Fruit fly (Drosophila melanogaster) whole organism, embryonic: Measurements from ENCODE around the gene CG13454.

Experiments used
- C15 ChIP-seq: fragments of 200-800 bp; sonication (Bioruptor generic); IDR thresholded peaks from 3 replicates; pipeline ENCODE4 v1.3.6; 2022; ENCODE audit warnings: missing biosample characterization, missing genetic modification characterization
- CG10431 ChIP-seq: fragments of 200-800 bp; sonication (Bioruptor generic); optimal IDR thresholded peaks from 3 replicates; lab custom pipeline; 2018; ENCODE audit warnings: missing biosample characterization, mild to moderate bottlenecking, missing genetic modification characterization
- CG10654 ChIP-seq: fragments of 200-800 bp; sonication (Bioruptor generic); optimal IDR thresholded peaks from 2 replicates; lab custom pipeline; 2016; ENCODE audit warnings: missing biosample characterization, missing genetic modification characterization
- CG14441 ChIP-seq: fragments of 200-800 bp; sonication (Bioruptor generic); IDR thresholded peaks from 2 replicates; pipeline ENCODE4 v1.3.6; 2022; ENCODE audit warnings: missing biosample characterization, missing genetic modification characterization
- CG17802 ChIP-seq: fragments of 200-800 bp; sonication (Bioruptor generic); optimal IDR thresholded peaks from 2 replicates; lab custom pipeline; 2018; ENCODE audit warnings: missing biosample characterization, mild to moderate bottlenecking, missing genetic modification characterization, moderate library complexity
- CG1792 ChIP-seq: fragments of 200-800 bp; sonication (Bioruptor generic); optimal IDR thresholded peaks from 2 replicates; lab custom pipeline; 2016; ENCODE audit warnings: missing biosample characterization, missing genetic modification characterization
- CG18599 ChIP-seq: fragments of 200-800 bp; sonication (Bioruptor generic); optimal IDR thresholded peaks from 3 replicates; lab custom pipeline; 2017; ENCODE audit warnings: missing biosample characterization, missing genetic modification characterization, mild to moderate bottlenecking, moderate library complexity, missing genetic modification reagents
- CG2199 ChIP-seq: fragments of 200-800 bp; sonication (Bioruptor generic); IDR thresholded peaks from 3 replicates; pipeline ENCODE4 v1.3.6; 2022; ENCODE audit warnings: missing biosample characterization, missing genetic modification characterization
- CG2678 ChIP-seq: fragments of 200-800 bp; sonication (Bioruptor generic); optimal IDR thresholded peaks from 3 replicates; lab custom pipeline; 2019; ENCODE audit warnings: missing biosample characterization, mild to moderate bottlenecking, missing genetic modification characterization, moderate library complexity
- CG3163 ChIP-seq: fragments of 200-800 bp; sonication (Bioruptor generic); optimal IDR thresholded peaks from 3 replicates; lab custom pipeline; 2016; ENCODE audit warnings: missing biosample characterization, missing genetic modification characterization
- CG32767 ChIP-seq: fragments of 200-800 bp; sonication (Bioruptor generic); IDR thresholded peaks from 2 replicates; pipeline ENCODE4 v1.3.6; 2022; ENCODE audit warnings: missing biosample characterization, missing genetic modification characterization
- CG4707 ChIP-seq: fragments of 200-800 bp; sonication (Bioruptor generic); optimal IDR thresholded peaks from 2 replicates; lab custom pipeline; 2018; ENCODE audit warnings: missing biosample characterization, mild to moderate bottlenecking, missing genetic modification characterization, moderate library complexity
- CG6689 ChIP-seq: fragments of 200-800 bp; sonication (Bioruptor generic); IDR thresholded peaks from 2 replicates; pipeline ENCODE4 v1.3.6; 2022; ENCODE audit warnings: missing biosample characterization, missing genetic modification characterization
- CG6791 ChIP-seq: fragments of 200-800 bp; sonication (Bioruptor generic); IDR thresholded peaks from 3 replicates; pipeline ENCODE4 v1.3.6; 2022; ENCODE audit warnings: missing biosample characterization, missing genetic modification characterization; ENCODE audit not compliant: partially characterized antibody
- CG9437 ChIP-seq: fragments of 200-800 bp; sonication (Bioruptor generic); optimal IDR thresholded peaks from 2 replicates; lab custom pipeline; 2018; ENCODE audit warnings: missing biosample characterization, mild to moderate bottlenecking, missing genetic modification characterization
- CHES-1-like ChIP-seq: fragments of 200-800 bp; sonication (Bioruptor generic); optimal IDR thresholded peaks from 2 replicates; lab custom pipeline; 2016; ENCODE audit warnings: missing biosample characterization, missing genetic modification characterization
- Dek ChIP-seq: fragments of 200-800 bp; sonication (Bioruptor generic); optimal IDR thresholded peaks from 3 replicates; lab custom pipeline; 2019; ENCODE audit warnings: missing biosample characterization, mild to moderate bottlenecking, missing genetic modification characterization, moderate library complexity
- Dll ChIP-seq: fragments of 200-800 bp; sonication (Bioruptor generic); IDR thresholded peaks from 4 replicates; pipeline ENCODE4 v1.3.6; 2022; ENCODE audit warnings: missing biosample characterization, missing genetic modification characterization; ENCODE audit not compliant: partially characterized antibody
- Doc3 ChIP-seq: fragments of 200-800 bp; sonication (Bioruptor generic); IDR thresholded peaks from 3 replicates; pipeline ENCODE4 v1.3.6; 2022; ENCODE audit warnings: missing biosample characterization, missing genetic modification characterization; ENCODE audit not compliant: partially characterized antibody
- Drgx ChIP-seq: fragments of 200-800 bp; sonication (Bioruptor generic); IDR thresholded peaks from 2 replicates; pipeline ENCODE4 v1.3.6; 2022; ENCODE audit warnings: missing biosample characterization, missing genetic modification characterization
- Hr78 ChIP-seq, 2 experiments: fragments of 200-800 bp in 1 of 2; fragments of >200 bp in 1 of 2; sonication (Bioruptor generic) in 1 of 2; optimal IDR thresholded peaks; 2 replicates each; lab custom pipeline; 2017 to 2019; ENCODE audit warnings: missing biosample characterization in 2 of 2, missing genetic modification characterization in 2 of 2, mild to moderate bottlenecking in 1 of 2, moderate library complexity in 1 of 2
- Kr ChIP-seq: fragments of 200-800 bp; sonication (Bioruptor generic); optimal IDR thresholded peaks from 2 replicates; lab custom pipeline; 2017; ENCODE audit warnings: missing biosample characterization, mild to moderate bottlenecking, missing genetic modification characterization
- Opbp ChIP-seq: fragments of 200-800 bp; sonication (Bioruptor generic); IDR thresholded peaks from 3 replicates; pipeline ENCODE4 v1.3.6; 2022; ENCODE audit warnings: missing biosample characterization, missing genetic modification characterization; ENCODE audit not compliant: partially characterized antibody
- Pdp1 ChIP-seq, 2 experiments: fragments of 200-800 bp; sonication (Bioruptor generic); optimal IDR thresholded peaks; 3 replicates each; lab custom pipeline; 2016; ENCODE audit warnings: missing biosample characterization in 2 of 2, missing genetic modification characterization in 2 of 2, mild to moderate bottlenecking in 1 of 2, moderate library complexity in 1 of 2
- Trl ChIP-seq, 3 experiments: fragments of >200 bp in 2 of 3; fragments of 200-800 bp in 1 of 3; sonication (Bioruptor generic) in 1 of 3; optimal IDR thresholded peaks; 2 replicates in 1 of 3; 3 replicates in 2 of 3; lab custom pipeline; 2016 to 2017; ENCODE audit warnings: missing biosample characterization in 1 of 3, missing genetic modification characterization in 1 of 3
- Xrp1 ChIP-seq: fragments of 200-800 bp; sonication (Bioruptor generic); IDR thresholded peaks from 2 replicates; pipeline ENCODE4 v1.3.6; 2022; ENCODE audit warnings: missing biosample characterization, missing genetic modification characterization
- bbx ChIP-seq: fragments of 200-800 bp; sonication (Bioruptor generic); IDR thresholded peaks from 2 replicates; pipeline ENCODE4 v1.3.6; 2022; ENCODE audit warnings: missing biosample characterization, missing genetic modification characterization; ENCODE audit not compliant: partially characterized antibody
- cad ChIP-seq: fragments of >200 bp; optimal IDR thresholded peaks from 2 replicates; lab custom pipeline; 2017; ENCODE audit warnings: missing biosample characterization, missing genetic modification characterization
- chinmo ChIP-seq: fragments of 200-800 bp; sonication (Bioruptor generic); IDR thresholded peaks from 4 replicates; pipeline ENCODE4 v1.3.6; 2022; ENCODE audit warnings: missing biosample characterization, missing genetic modification characterization; ENCODE audit not compliant: partially characterized antibody
- chm ChIP-seq: fragments of 200-800 bp; sonication (Bioruptor generic); IDR thresholded peaks from 2 replicates; pipeline ENCODE4 v1.3.6; 2022; ENCODE audit warnings: missing biosample characterization, missing genetic modification characterization
- cwo ChIP-seq: fragments of 200-800 bp; sonication (Bioruptor generic); optimal IDR thresholded peaks from 3 replicates; lab custom pipeline; 2017; ENCODE audit warnings: missing biosample characterization, missing genetic modification characterization, mild to moderate bottlenecking, moderate library complexity, missing genetic modification reagents
- da ChIP-seq: fragments of 200-800 bp; sonication (Bioruptor generic); optimal IDR thresholded peaks from 2 replicates; lab custom pipeline; 2016; ENCODE audit warnings: missing biosample characterization, missing genetic modification characterization
- dm ChIP-seq: fragments of 200-800 bp; sonication (Bioruptor generic); optimal IDR thresholded peaks from 3 replicates; lab custom pipeline; 2016; ENCODE audit warnings: missing biosample characterization, missing genetic modification characterization
- ewg ChIP-seq: fragments of 200-800 bp; sonication (Bioruptor generic); optimal IDR thresholded peaks from 3 replicates; lab custom pipeline; 2017; ENCODE audit warnings: mild to moderate bottlenecking, missing biosample characterization, missing genetic modification reagents, missing genetic modification characterization
- lov ChIP-seq, 2 experiments: fragments of 200-800 bp in 1 of 2; fragments of >200 bp in 1 of 2; sonication (Bioruptor generic) in 1 of 2; IDR thresholded peaks in 1 of 2; optimal IDR thresholded peaks in 1 of 2; 2 replicates in 1 of 2; 3 replicates in 1 of 2; pipeline versions ENCODE4 v1.3.6 to Lab custom; 2017 to 2022; ENCODE audit warnings: missing biosample characterization in 1 of 2, missing genetic modification characterization in 1 of 2
- onecut ChIP-seq: fragments of 200-800 bp; sonication (Bioruptor generic); IDR thresholded peaks from 2 replicates; pipeline ENCODE4 v1.3.6; 2022; ENCODE audit warnings: missing biosample characterization, missing genetic modification characterization
- phol ChIP-seq: fragments of 200-800 bp; sonication (Bioruptor generic); optimal IDR thresholded peaks from 3 replicates; lab custom pipeline; 2018; ENCODE audit warnings: missing biosample characterization, mild to moderate bottlenecking, missing genetic modification characterization, moderate library complexity
- pros ChIP-seq: fragments of 200-800 bp; sonication (Bioruptor generic); optimal IDR thresholded peaks from 3 replicates; lab custom pipeline; 2019; ENCODE audit warnings: missing biosample characterization, mild to moderate bottlenecking, missing genetic modification characterization, moderate library complexity
- ranshi ChIP-seq: fragments of 200-800 bp; sonication (Bioruptor generic); IDR thresholded peaks from 2 replicates; pipeline ENCODE4 v1.3.6; 2022; ENCODE audit warnings: missing biosample characterization, missing genetic modification characterization
- sens ChIP-seq: fragments of 200-800 bp; sonication (Bioruptor generic); peaks from one replicate; lab custom pipeline; 2016; ENCODE audit warnings: missing biosample characterization, missing genetic modification characterization
- slbo ChIP-seq: fragments of 200-800 bp; sonication (Bioruptor generic); IDR thresholded peaks from 2 replicates; pipeline ENCODE4 v1.3.6; 2022; ENCODE audit warnings: missing biosample characterization, missing genetic modification characterization
- slp2 ChIP-seq: fragments of 200-800 bp; sonication (Bioruptor generic); optimal IDR thresholded peaks from 2 replicates; lab custom pipeline; 2016; ENCODE audit warnings: missing biosample characterization, missing genetic modification characterization
- vfl ChIP-seq: fragments of 200-800 bp; sonication (Bioruptor generic); optimal IDR thresholded peaks from 2 replicates; lab custom pipeline; 2016; ENCODE audit warnings: missing biosample characterization, missing genetic modification characterization
- yki ChIP-seq: fragments of >200 bp; optimal IDR thresholded peaks from 3 replicates; lab custom pipeline; 2018
- z ChIP-seq: fragments of 200-800 bp; sonication (Bioruptor generic); IDR thresholded peaks from 3 replicates; pipeline ENCODE4 v1.3.6; 2022; ENCODE audit warnings: missing biosample characterization, missing genetic modification characterization

The CG13454 gene

dm6 chr3L:15508233-15508632 is 8.6 kb downstream of the CG13454 start, which contains the start of gene CG7841 (continued):
- TF ChIP-seq lov (optimal IDR thresholded peaks at IDR 0.05; lab: Kevin White, UChicago) = no peak
- peak; percentile 97 for TF ChIP-seq lov (GFP tag; IDR thresholded peaks at IDR 0.05; lab: Robert Waterston, UW)
- TF ChIP-seq CG2678 (tag; lab: Kevin White, UChicago) = peak; percentile 99
- TF ChIP-seq z = peak; percentile 79
- peak; percentile 96 for TF ChIP-seq CG1792 (GFP tag; lab: Kevin White, UChicago)
- TF ChIP-seq CG18599 (GFP tag; lab: Kevin White, UChicago) = peak; percentile 99
- peak; percentile 98 for TF ChIP-seq Drgx

dm6 chr3L:15507148-15507896 is 9.5 kb downstream of the CG13454 start:
- TF ChIP-seq CG4707 (GFP tag; lab: Kevin White, UChicago) (peak; percentile 47), slp2 (GFP tag; lab: Kevin White, UChicago) (no peak), CG2199 (GFP tag; lab: Robert Waterston, UW) (0 out of 3 replicates have a peak, but pooled peaks have one; percentile 35), ranshi (GFP tag; lab: Robert Waterston, UW) (no peak), da (GFP tag; lab: Kevin White, UChicago) (no peak), CG10654 (GFP tag; lab: Kevin White, UChicago) (no peak), yki (lab: Kevin White, UChicago) (peak; percentile 66), vfl (GFP tag; lab: Kevin White, UChicago) (no peak), CG6689 (GFP tag; lab: Robert Waterston, UW) (no peak), CG32767 (no peak), CG3163 (peak; percentile 11), CG14441 (peak; percentile 9; the same call in 1 of the 2 replicates), onecut (GFP tag; lab: Robert Waterston, UW) (no peak), phol (no peak), Dek (no peak), Trl (optimal IDR thresholded peaks at IDR 0.05; lab: Kevin White, UChicago) (peak; percentile 95 to 97), Trl (GFP tag; optimal IDR thresholded peaks at IDR 0.05; lab: Kevin White, UChicago) (no peak), Hr78 (GFP tag; optimal IDR thresholded peaks at IDR 0.05; lab: Kevin White, UChicago) (peak in 1 of 2 experiments; percentile 81), bbx (peak; percentile 15; the same call in 1 of the 2 replicates), C15 (GFP tag; lab: Robert Waterston, UW) (no peak), chinmo (GFP tag; lab: Robert Waterston, UW) (0 out of 4 replicates have a peak, but pooled peaks have one; percentile 29), CG6791 (GFP tag; lab: Robert Waterston, UW) (no peak), cwo (GFP tag; lab: Kevin White, UChicago) (peak; percentile 15), cad (GFP tag; lab: Kevin White, UChicago) (peak; percentile 2), pros (peak; percentile 2), Doc3 (GFP tag; lab: Robert Waterston, UW) (0 out of 3 replicates have a peak, but pooled peaks have one; percentile 11), Kr (GFP tag; lab: Kevin White, UChicago) (no peak), Dll (GFP tag; lab: Robert Waterston, UW) (0 out of 4 replicates have a peak, but pooled peaks have one; percentile 46), CG9437 (GFP tag; lab: Kevin White, UChicago) (peak; percentile 19), CG17802 (tag; lab: Kevin White, UChicago) (peak; percentile 90), Xrp1 (GFP tag; lab: Robert Waterston, UW) (0 out of 2 replicates have a peak, but pooled peaks have one; percentile 4), CHES-1-like (no peak), slbo (GFP tag; lab: Robert Waterston, UW) (no peak), sens (GFP tag; lab: Kevin White, UChicago) (peak; percentile 62), Opbp (GFP tag; lab: Robert Waterston, UW) (0 out of 3 replicates have a peak, but pooled peaks have one; percentile 10), Pdp1 (GFP tag; optimal IDR thresholded peaks at IDR 0.05; lab: Kevin White, UChicago) (peak in 1 of 2 experiments; percentile 90), chm (GFP tag; lab: Robert Waterston, UW) (0 out of 2 replicates have a peak, but pooled peaks have one; percentile 21), ewg (GFP tag; lab: Kevin White, UChicago) (no peak), dm (GFP tag; lab: Kevin White, UChicago) (peak; percentile 33), CG10431 (GFP tag; lab: Kevin White, UChicago) (no peak)
